Worm (Caenorhabditis elegans) whole organism, young adult: ENCODE results near the gene nlp-7.
A peak's percentile ranks its signal among the peaks of the same experiment; 100 is the strongest.

Source experiments
- him-1 ChIP-seq: sonication (generic microtip); optimal IDR thresholded peaks from 2 replicates; lab custom pipeline; 2016; ENCODE audit warnings: missing genotype, missing genetic modification reagents, missing genetic modification characterization, missing compliant biosample characterization
- lin-26 ChIP-seq: fragments of 200-800 bp; sonication (Bioruptor generic); IDR thresholded peaks from 2 replicates; pipeline ENCODE4 v1.3.6; 2022; ENCODE audit warnings: missing genetic modification reagents, missing genetic modification characterization, missing compliant biosample characterization
- lin-54 ChIP-seq: fragments of 200-800 bp; sonication (Bioruptor generic); optimal IDR thresholded peaks from 2 replicates; lab custom pipeline; 2018; ENCODE audit warnings: mild to moderate bottlenecking, missing genetic modification characterization, missing compliant biosample characterization
- mxl-1 ChIP-seq: sonication (generic microtip); optimal IDR thresholded peaks from 2 replicates; lab custom pipeline; 2016; ENCODE audit warnings: missing genetic modification characterization, missing compliant biosample characterization
- snpc-4 ChIP-seq, 5 experiments: fragments of 150-350 bp in 1 of 5; sonication (generic microtip) in 4 of 5; optimal IDR thresholded peaks; 2 replicates each; lab custom pipeline; 2014 to 2018; ENCODE audit warnings: missing genetic modification characterization in 5 of 5, missing biosample characterization in 3 of 5, antibody characterized with exemption in 2 of 5, mild to moderate bottlenecking in 2 of 5, missing compliant biosample characterization in 2 of 5, missing genotype in 2 of 5, moderate library complexity in 2 of 5, missing genetic modification reagents in 1 of 5

DNA sequence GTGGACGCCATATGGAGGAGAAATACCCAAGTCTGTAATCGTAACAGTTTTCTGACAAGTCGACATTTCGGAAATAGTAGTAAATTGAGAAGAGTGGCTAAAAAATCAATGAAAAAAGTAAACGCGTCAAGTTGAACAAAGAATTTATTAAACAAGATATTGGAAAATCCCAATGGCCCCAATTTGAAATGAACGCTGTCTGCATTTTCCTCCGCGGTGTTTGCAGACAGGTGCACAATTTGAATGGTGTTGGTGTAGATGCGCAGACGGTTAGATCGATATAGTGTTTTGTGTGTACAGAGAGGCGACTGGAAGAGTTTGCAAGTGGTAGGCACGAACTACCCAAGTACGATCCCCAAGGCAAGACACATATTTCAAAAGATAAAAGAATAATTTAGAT is 12.0 kb downstream of the nlp-7 start, which contains the start of the genes H35N09.2 and H35N09.1:
- TF ChIP-seq lin-54 (GFP tag; lab: Kevin White, UChicago) = peak; percentile 42
- no peak for TF ChIP-seq snpc-4 (GFP tag; optimal IDR thresholded peaks at IDR 0.05; lab: Kevin White, UChicago)
- peak in 1 of 4 experiments; percentile 31 for TF ChIP-seq snpc-4 (tag; optimal IDR thresholded peaks at IDR 0.05; lab: Kevin White, UChicago)
- TF ChIP-seq lin-26 (GFP tag; lab: Robert Waterston, UW) = no peak
- no peak for TF ChIP-seq him-1 (tag; lab: Kevin White, UChicago)
- TF ChIP-seq mxl-1 (tag; lab: Kevin White, UChicago) = no peak
